Worm (Caenorhabditis elegans) whole organism, L3 larva: ENCODE measurements around the gene srw-33.

Experiments used
- elt-2 ChIP-seq: sonication (generic microtip); optimal IDR thresholded peaks from 2 replicates; lab custom pipeline; 2016; ENCODE audit warnings: missing genetic modification reagents, mild to moderate bottlenecking, missing genetic modification characterization, missing compliant biosample characterization
- hmg-11 ChIP-seq: sonication (generic microtip); optimal IDR thresholded peaks from 2 replicates; lab custom pipeline; 2016; ENCODE audit warnings: missing genetic modification characterization, missing compliant biosample characterization
- lin-15B ChIP-seq: fragments of 150-350 bp; optimal IDR thresholded peaks from 2 replicates; lab custom pipeline; 2014; ENCODE audit warnings: missing biosample characterization, missing genetic modification characterization
- nhr-23 ChIP-seq: fragments of 150-350 bp; optimal IDR thresholded peaks from 2 replicates; lab custom pipeline; 2014; ENCODE audit warnings: missing biosample characterization, missing genetic modification reagents, missing genetic modification characterization

ce11 chrV:15481374-15481773 lies 30.1 kb upstream of the srw-33 start, which contains the start of gene nhr-150:
- TF ChIP-seq lin-15B = no peak
- TF ChIP-seq hmg-11 (tag; lab: Kevin White, UChicago) = no peak
- TF ChIP-seq elt-2 = no peak
- no peak for TF ChIP-seq nhr-23 (tag; lab: Kevin White, UChicago)
